Worm (Caenorhabditis elegans): ENCODE results near the gene F59B10.2.

ce11 chrII:10524374-10524773 is 14.7 kb upstream of the F59B10.2 start, which contains the start of gene F59B10.6:
- TF ChIP-seq nhr-12 (tag; optimal IDR thresholded peaks at IDR 0.05): no peak
- TF ChIP-seq ztf-11 (tag; optimal IDR thresholded peaks at IDR 0.05): no peak
- no peak for TF ChIP-seq snpc-4 (tag; optimal IDR thresholded peaks at IDR 0.05)
- TF ChIP-seq blmp-1 (tag; optimal IDR thresholded peaks at IDR 0.05): no peak
- no peak for TF ChIP-seq elt-3 (tag; optimal IDR thresholded peaks at IDR 0.05)

Measured in whole organism, mixed stage, embryonic.